Worm (Caenorhabditis elegans): ENCODE data around the gene dhs-23.

DNA sequence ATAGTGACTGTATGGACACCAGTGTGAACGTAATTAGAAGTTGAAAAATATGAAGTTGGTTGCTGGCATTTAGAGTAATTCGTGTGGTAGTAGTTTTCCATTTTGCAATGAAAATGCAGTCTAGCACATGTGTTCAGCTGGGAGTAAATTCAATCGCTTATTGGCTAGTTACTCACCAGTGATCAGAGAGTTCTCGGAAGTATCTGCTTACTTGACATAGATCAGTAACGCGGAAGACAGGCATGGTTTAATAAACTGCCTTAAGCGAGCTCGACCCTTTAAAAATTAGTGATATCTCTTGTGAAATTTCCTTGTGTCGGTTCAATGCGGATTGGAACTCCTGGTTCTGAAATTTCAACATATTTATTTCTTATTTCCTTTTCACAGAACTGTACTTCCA, 4.8 kb upstream of the dhs-23 start, which contains the start of gene srh-52:
- TF ChIP-seq F13C5.2 (tag; optimal IDR thresholded peaks at IDR 0.05) (no peak), ama-1 (optimal IDR thresholded peaks at IDR 0.05) (no peak), hmg-4 (GFP tag; optimal IDR thresholded peaks at IDR 0.05) (no peak), hmbx-1 (tag; optimal IDR thresholded peaks at IDR 0.05) (no peak), tra-4 (tag; optimal IDR thresholded peaks at IDR 0.05) (no peak), pes-1 (GFP tag; IDR thresholded peaks at IDR 0.05) (no peak), tbx-11 (GFP tag; IDR thresholded peaks at IDR 0.05) (no peak), ets-7 (tag; optimal IDR thresholded peaks at IDR 0.05) (no peak), sea-1 (GFP tag; conservative IDR thresholded peaks at IDR 0.05) (no peak), hnd-1 (tag; optimal IDR thresholded peaks at IDR 0.05) (no peak), B0310.2 (tag; optimal IDR thresholded peaks at IDR 0.05) (no peak), tbx-37 (GFP tag; conservative IDR thresholded peaks at IDR 0.05) (no peak)

All from whole organism, early embryonic.